Worm (Caenorhabditis elegans): ENCODE data around the gene F46H5.5.

DNA sequence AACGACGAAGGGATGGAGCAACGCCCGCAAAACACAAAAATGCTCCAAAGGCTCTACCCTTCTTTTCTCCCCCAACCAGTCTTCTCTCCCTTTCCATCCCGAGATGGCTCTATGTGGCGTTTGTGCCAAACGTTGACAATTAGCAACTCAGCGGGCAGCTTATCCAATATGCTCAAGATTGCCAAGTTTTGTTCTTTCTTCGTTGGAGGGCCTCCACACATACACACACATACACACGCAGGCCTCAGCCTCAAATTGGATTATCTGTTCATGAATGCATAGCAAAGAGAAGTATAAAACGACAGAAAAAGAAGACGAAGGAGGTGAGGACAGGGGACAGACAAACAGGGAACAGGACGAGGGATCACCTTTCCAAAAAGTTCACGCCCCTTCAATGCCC, 24.6 kb upstream of the F46H5.5 start:
- no peak for TF ChIP-seq pha-4 (tag; optimal IDR thresholded peaks at IDR 0.05)
- no peak for TF ChIP-seq ama-1 (optimal IDR thresholded peaks at IDR 0.05)
- TF ChIP-seq pqm-1 (tag; optimal IDR thresholded peaks at IDR 0.05) = no peak
- no peak for TF ChIP-seq pag-3 (tag; optimal IDR thresholded peaks at IDR 0.05; ENCODE audit: borderline replicate concordance)
- TF ChIP-seq C08G9.2 (tag; optimal IDR thresholded peaks at IDR 0.05) = no peak
- TF ChIP-seq sox-2 (GFP tag; IDR thresholded peaks at IDR 0.05) = no peak
- no peak for TF ChIP-seq ceh-34 (tag; optimal IDR thresholded peaks at IDR 0.05)
- TF ChIP-seq npax-4 (tag; optimal IDR thresholded peaks at IDR 0.05) = no peak
- TF ChIP-seq nfya-1 (tag; optimal IDR thresholded peaks at IDR 0.05) = no peak
- no peak for TF ChIP-seq elt-4 (tag; optimal IDR thresholded peaks at IDR 0.05)
- no peak for TF ChIP-seq tbx-2 (tag; optimal IDR thresholded peaks at IDR 0.05)
- no peak for TF ChIP-seq ceh-45 (GFP tag; IDR thresholded peaks at IDR 0.05)
- TF ChIP-seq hlh-30 (tag; optimal IDR thresholded peaks at IDR 0.05; ENCODE audit: insufficient read depth) = no peak
